Worm (Caenorhabditis elegans): ENCODE results near the gene C12D8.21.

C12D8.21 gene

DNA sequence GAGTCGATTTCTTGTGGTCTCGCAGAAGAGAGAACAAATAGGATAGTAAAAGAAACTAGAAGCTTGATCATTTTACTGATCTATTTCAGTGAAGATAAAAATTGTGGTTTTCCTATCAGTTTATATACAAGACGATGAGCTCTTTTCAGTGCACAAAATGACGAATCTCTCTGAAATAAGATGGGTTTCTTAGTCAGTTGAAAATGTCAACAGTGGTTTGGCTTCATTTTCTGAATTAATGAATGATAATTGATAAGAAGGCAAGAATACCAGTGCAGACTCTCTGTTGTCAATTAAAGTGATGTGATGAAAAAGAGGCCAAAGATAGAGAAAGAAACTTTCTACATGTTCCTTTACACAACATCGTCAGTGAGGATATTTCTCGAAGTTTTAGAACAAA, 40.4 kb upstream of the C12D8.21 start, which contains the start of gene lys-2 (continued):
- no peak for TF ChIP-seq tlp-1 (tag; optimal IDR thresholded peaks at IDR 0.05)
- no peak for TF ChIP-seq nhr-77 (tag; optimal IDR thresholded peaks at IDR 0.05)
- TF ChIP-seq C04F5.9 (tag; optimal IDR thresholded peaks at IDR 0.05) = no peak
- TF ChIP-seq sup-37 (GFP tag; optimal IDR thresholded peaks at IDR 0.05) = no peak

DNA sequence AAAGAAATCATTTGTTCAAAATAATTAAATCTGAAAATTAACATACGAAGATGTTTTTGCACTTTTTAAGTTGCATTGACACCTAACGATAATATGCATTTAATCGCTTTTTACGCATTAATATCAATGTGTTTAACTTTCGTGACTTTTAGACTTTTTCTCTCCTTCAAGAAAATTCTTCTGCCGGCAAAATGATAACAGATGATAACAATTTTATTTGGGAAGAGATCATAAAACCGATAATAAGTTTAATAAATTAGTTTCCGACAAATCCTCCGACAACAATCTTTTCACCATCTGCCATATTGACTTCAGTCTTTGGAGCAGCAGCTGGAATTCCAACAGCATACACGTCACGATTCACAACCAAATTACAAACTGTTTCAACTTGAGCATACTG, 39.1 kb upstream of the C12D8.21 start:
- no peak for TF ChIP-seq hlh-17 (GFP tag; optimal IDR thresholded peaks at IDR 0.05; ENCODE audit: borderline replicate concordance)
- TF ChIP-seq ets-5 (GFP tag; IDR thresholded peaks at IDR 0.05) = no peak
- TF ChIP-seq snu-23 (GFP tag; optimal IDR thresholded peaks at IDR 0.05) = no peak
- TF ChIP-seq fkh-4 (tag; optimal IDR thresholded peaks at IDR 0.05; ENCODE audit: borderline replicate concordance) = no peak
- peak; percentile 86 for TF ChIP-seq elt-2 (tag; optimal IDR thresholded peaks at IDR 0.05)
- no peak for TF ChIP-seq sox-4 (tag; optimal IDR thresholded peaks at IDR 0.05)
- TF ChIP-seq tlp-1 (tag; optimal IDR thresholded peaks at IDR 0.05) = peak; percentile 63
- TF ChIP-seq mef-2 (tag; optimal IDR thresholded peaks at IDR 0.05) = no peak

DNA sequence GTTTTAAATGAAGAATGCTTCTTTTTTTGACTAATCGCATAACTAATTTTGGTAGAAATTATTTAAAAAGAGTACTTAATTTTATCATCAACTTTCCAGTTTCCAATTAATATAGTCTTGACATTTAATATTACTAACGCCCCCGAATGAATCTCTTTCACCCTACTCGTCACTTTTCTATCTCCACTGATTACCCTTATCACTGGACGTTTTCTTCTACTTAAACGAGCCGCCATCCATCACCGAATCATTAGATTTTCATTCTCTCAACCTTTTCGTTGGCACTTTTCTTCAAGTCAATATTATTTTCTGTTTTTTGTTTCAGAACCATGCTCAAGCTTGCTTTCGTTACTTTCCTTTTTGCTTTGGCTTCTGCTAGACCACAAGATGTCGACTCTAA, 36.6 kb upstream of the C12D8.21 start, which contains the start of gene lys-1:
Gene lys-1 (plus strand): TSS at position 326 of the 400 bp plus-strand sequence.
- TF ChIP-seq lsy-2 (tag; optimal IDR thresholded peaks at IDR 0.05) (no peak), elt-2 (tag; optimal IDR thresholded peaks at IDR 0.05) (peak; percentile 54), tlp-1 (tag; optimal IDR thresholded peaks at IDR 0.05) (peak; percentile 21), efl-1 (optimal IDR thresholded peaks at IDR 0.05) (no peak), efl-1 (GFP tag; optimal IDR thresholded peaks at IDR 0.05 in 1 of 2) (peak in 1 of 2 experiments; percentile 22)

DNA sequence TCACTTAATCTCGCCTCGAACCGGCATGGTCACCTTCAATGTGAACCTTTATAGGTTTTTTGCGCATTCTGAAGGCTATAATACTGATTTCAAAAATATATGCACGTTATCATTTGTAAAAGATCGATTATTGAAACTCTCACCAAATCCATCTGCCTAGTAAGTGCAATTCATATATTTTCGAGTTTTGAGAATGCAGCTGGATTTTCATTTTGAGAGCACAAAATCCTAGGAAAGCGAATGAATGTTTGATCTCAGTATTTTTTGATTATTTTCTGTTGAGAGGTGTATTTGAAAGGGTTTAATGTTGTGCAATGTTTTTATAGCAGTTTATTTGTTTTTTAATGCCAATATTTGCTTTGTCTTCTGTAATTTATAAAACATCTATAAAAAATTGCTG, 35.0 kb upstream of the C12D8.21 start:
- TF ChIP-seq fkh-8 (tag; optimal IDR thresholded peaks at IDR 0.05) (peak; percentile 39), unc-30 (tag; optimal IDR thresholded peaks at IDR 0.05) (no peak), isw-1 (GFP tag; IDR thresholded peaks at IDR 0.05) (no peak), dsc-1 (tag; optimal IDR thresholded peaks at IDR 0.05) (peak; percentile 29), nhr-71 (tag; optimal IDR thresholded peaks at IDR 0.05) (peak; percentile 43), hlh-4 (tag; optimal IDR thresholded peaks at IDR 0.05) (peak; percentile 99)

DNA sequence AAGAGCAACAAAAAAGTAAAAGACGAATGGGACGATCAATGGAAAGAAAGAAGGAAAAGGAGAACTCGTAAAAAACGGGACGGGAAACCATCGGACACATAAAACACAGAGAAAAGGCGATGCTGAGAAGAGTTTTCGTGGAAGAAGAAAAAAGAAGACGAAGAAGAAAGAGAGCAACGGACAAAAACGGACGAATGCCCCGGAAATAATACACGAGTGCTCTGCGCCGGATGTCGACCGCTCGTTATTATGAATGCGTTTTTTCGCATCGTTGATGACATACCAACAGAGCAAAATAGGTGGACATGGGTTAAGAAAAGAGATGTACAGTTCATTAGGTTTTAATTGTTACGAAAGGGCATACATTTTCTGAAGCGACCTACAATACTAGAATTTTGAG, 34.6 kb upstream of the C12D8.21 start, which contains the start of gene Y22F5A.11:
Gene Y22F5A.11 (minus strand): TSS at position 28 of the 400 bp plus-strand sequence.
- TF ChIP-seq fkh-10 (GFP tag; optimal IDR thresholded peaks at IDR 0.05) = peak; percentile 4
- TF ChIP-seq lin-14 (GFP tag; optimal IDR thresholded peaks at IDR 0.05) = peak; percentile 55
- no peak for TF ChIP-seq isw-1 (GFP tag; IDR thresholded peaks at IDR 0.05)

DNA sequence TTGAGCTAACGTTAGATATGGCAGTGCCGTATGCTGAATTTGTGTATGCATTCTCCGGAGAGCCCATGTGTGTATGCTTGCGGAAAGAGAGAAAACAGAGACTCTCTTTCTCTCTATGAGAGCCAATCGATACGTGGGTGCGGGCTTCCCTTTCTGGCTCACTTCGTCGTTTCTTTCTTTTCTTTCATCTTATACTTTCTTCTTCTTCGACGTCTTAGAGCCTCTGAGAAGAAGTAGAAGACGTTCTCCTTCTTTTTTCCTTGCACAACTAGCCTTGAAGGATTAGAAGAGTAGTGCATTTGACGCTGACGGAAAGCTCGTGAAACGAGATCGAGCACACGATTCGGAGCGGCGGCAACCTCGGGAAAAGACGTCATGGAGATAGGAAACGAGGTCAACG, 32.8 kb upstream of the C12D8.21 start:
- TF ChIP-seq lsy-2 (tag; optimal IDR thresholded peaks at IDR 0.05) (peak; percentile 6 to 57), jun-1 (tag; optimal IDR thresholded peaks at IDR 0.05) (peak; percentile 33), dpl-1 (GFP tag; optimal IDR thresholded peaks at IDR 0.05) (peak in 1 of 3 experiments; percentile 0), elt-2 (tag; optimal IDR thresholded peaks at IDR 0.05) (no peak), nhr-47 (tag; optimal IDR thresholded peaks at IDR 0.05) (peak; percentile 56), swsn-7 (tag; optimal IDR thresholded peaks at IDR 0.05) (peak; percentile 60), snu-23 (GFP tag; optimal IDR thresholded peaks at IDR 0.05) (peak; percentile 29), egl-13 (tag; optimal IDR thresholded peaks at IDR 0.05) (peak; percentile 45), efl-1 (optimal IDR thresholded peaks at IDR 0.05) (peak; percentile 35 to 41), efl-1 (GFP tag; optimal IDR thresholded peaks at IDR 0.05 in 1 of 2) (no peak), ceh-82 (tag; optimal IDR thresholded peaks at IDR 0.05) (peak; percentile 29 to 73 (median 46)), skn-1 (tag; optimal IDR thresholded peaks at IDR 0.05) (peak; percentile 44), lin-35 (GFP tag; optimal IDR thresholded peaks at IDR 0.05) (peak in 1 of 2 experiments; percentile 42), C34B4.2 (tag; optimal IDR thresholded peaks at IDR 0.05) (no peak), ztf-4 (tag; optimal IDR thresholded peaks at IDR 0.05) (peak; percentile 1), vab-15 (tag; optimal IDR thresholded peaks at IDR 0.05) (no peak), unc-130 (tag; optimal IDR thresholded peaks at IDR 0.05) (no peak), irx-1 (tag; optimal IDR thresholded peaks at IDR 0.05) (peak; percentile 32), nhr-71 (tag; optimal IDR thresholded peaks at IDR 0.05) (peak; percentile 56), fkh-10 (GFP tag; optimal IDR thresholded peaks at IDR 0.05) (peak; percentile 80), pax-3 (tag; optimal IDR thresholded peaks at IDR 0.05) (peak; percentile 21), nhr-12 (tag; optimal IDR thresholded peaks at IDR 0.05) (no peak), fkh-8 (tag; optimal IDR thresholded peaks at IDR 0.05) (peak; percentile 79), unc-86 (tag; optimal IDR thresholded peaks at IDR 0.05) (peak; percentile 46), xbp-1 (tag; optimal IDR thresholded peaks at IDR 0.05) (peak; percentile 8), lin-14 (GFP tag; optimal IDR thresholded peaks at IDR 0.05) (peak; percentile 86), ceh-90 (tag; optimal IDR thresholded peaks at IDR 0.05) (no peak), zag-1 (tag; optimal IDR thresholded peaks at IDR 0.05) (peak; percentile 53), fkh-4 (tag; optimal IDR thresholded peaks at IDR 0.05; ENCODE audit: borderline replicate concordance) (no peak)
